Fruit fly (Drosophila melanogaster): ENCODE measurements around the gene rpk.

rpk gene

dm6 chr3R:4664947-4665346 lies 19.2 kb downstream of the rpk start (continued):
- TF ChIP-seq Max (GFP tag; optimal IDR thresholded peaks at IDR 0.05): peak; percentile 89
- no peak for TF ChIP-seq ham (GFP tag; IDR thresholded peaks at IDR 0.05)
- TF ChIP-seq PHDP (tag; optimal IDR thresholded peaks at IDR 0.05): peak; percentile 68
- no peak for TF ChIP-seq Dll (GFP tag; IDR thresholded peaks at IDR 0.05; ENCODE audit: partially characterized antibody)
- TF ChIP-seq ase (GFP tag; IDR thresholded peaks at IDR 0.05): peak; percentile 53; the same call in 1 of the 3 replicates
- peak; percentile 16 for TF ChIP-seq CG8089 (GFP tag; optimal IDR thresholded peaks at IDR 0.05)
- peak; percentile 42 for TF ChIP-seq CG9797 (GFP tag; optimal IDR thresholded peaks at IDR 0.05)
- TF ChIP-seq CG17829 (tag; optimal IDR thresholded peaks at IDR 0.05): peak; percentile 74
- TF ChIP-seq gt (GFP tag; IDR thresholded peaks at IDR 0.05): peak; percentile 33; the same call in 1 of the 2 replicates
- peak; percentile 96 for TF ChIP-seq kni (GFP tag; optimal IDR thresholded peaks at IDR 0.05)
- no peak for TF ChIP-seq odd (GFP tag; optimal IDR thresholded peaks at IDR 0.05)
- no peak for TF ChIP-seq Bgb (GFP tag; IDR thresholded peaks at IDR 0.05; ENCODE audit: partially characterized antibody)
- peak; percentile 76 for TF ChIP-seq CG10147 (GFP tag; optimal IDR thresholded peaks at IDR 0.05)
- no peak for TF ChIP-seq Eip74EF (GFP tag; optimal IDR thresholded peaks at IDR 0.05)
- TF ChIP-seq Abd-B (GFP tag; optimal IDR thresholded peaks at IDR 0.05): no peak
- no peak for TF ChIP-seq CG6272 (GFP tag; IDR thresholded peaks at IDR 0.05)
- TF ChIP-seq CrebB (tag; optimal IDR thresholded peaks at IDR 0.05): no peak
- peak; percentile 66; the same call in 2 of the 3 replicates for TF ChIP-seq CG6175 (GFP tag; IDR thresholded peaks at IDR 0.05)
- no peak for TF ChIP-seq zen2 (GFP tag; IDR thresholded peaks at IDR 0.05; ENCODE audit: partially characterized antibody)
- no peak for TF ChIP-seq CG4404 (GFP tag; IDR thresholded peaks at IDR 0.05)
- peak; percentile 79 for TF ChIP-seq CG9727 (GFP tag; optimal IDR thresholded peaks at IDR 0.05)
- peak; percentile 52; the same call in 1 of the 3 replicates for TF ChIP-seq CG2199 (GFP tag; IDR thresholded peaks at IDR 0.05)
- peak; percentile 71 for TF ChIP-seq crc (GFP tag; optimal IDR thresholded peaks at IDR 0.05)
- TF ChIP-seq hb (GFP tag; IDR thresholded peaks at IDR 0.05; ENCODE audit: partially characterized antibody): no peak
- no peak for TF ChIP-seq CG13894 (tag; optimal IDR thresholded peaks at IDR 0.05)
- peak; percentile 87 for TF ChIP-seq CG18476 (GFP tag; optimal IDR thresholded peaks at IDR 0.05)
- no peak for TF ChIP-seq Deaf1 (tag; optimal IDR thresholded peaks at IDR 0.05)
- TF ChIP-seq CG7271 (tag; optimal IDR thresholded peaks at IDR 0.05): peak; percentile 74
- peak; percentile 49 for TF ChIP-seq sqz (GFP tag; optimal IDR thresholded peaks at IDR 0.05)
- no peak for TF ChIP-seq Hey (tag; optimal IDR thresholded peaks at IDR 0.05)
- peak; percentile 48 for TF ChIP-seq CG34376 (GFP tag; optimal IDR thresholded peaks at IDR 0.05)
- peak; percentile 83 for TF ChIP-seq Fer2 (tag; optimal IDR thresholded peaks at IDR 0.05)
- TF ChIP-seq CG17328 (GFP tag; IDR thresholded peaks at IDR 0.05): no peak
- peak; percentile 75 for TF ChIP-seq schlank (tag; optimal IDR thresholded peaks at IDR 0.05)
- TF ChIP-seq Sox102F (GFP tag; optimal IDR thresholded peaks at IDR 0.05): peak; percentile 29
- no peak for TF ChIP-seq Doc2 (GFP tag; IDR thresholded peaks at IDR 0.05)
- TF ChIP-seq CG12942 (GFP tag; optimal IDR thresholded peaks at IDR 0.05): no peak
- TF ChIP-seq nerfin-2 (GFP tag; IDR thresholded peaks at IDR 0.05; ENCODE audit: partially characterized antibody): no peak
- no peak for TF ChIP-seq Dek (tag; optimal IDR thresholded peaks at IDR 0.05)
- peak; percentile 91 for TF ChIP-seq CG2678 (tag; optimal IDR thresholded peaks at IDR 0.05)
- no peak for TF ChIP-seq tx (GFP tag; optimal IDR thresholded peaks at IDR 0.05)
- TF ChIP-seq fd64A (GFP tag; optimal IDR thresholded peaks at IDR 0.05): peak; percentile 98
- TF ChIP-seq CG18262 (tag; optimal IDR thresholded peaks at IDR 0.05): peak; percentile 91
- peak; percentile 59 for TF ChIP-seq CG9817 (tag; optimal IDR thresholded peaks at IDR 0.05)
- TF ChIP-seq run (tag; optimal IDR thresholded peaks at IDR 0.05): peak; percentile 58
- peak; percentile 67; the same call in 1 of the 2 replicates for TF ChIP-seq E2f1 (GFP tag; IDR thresholded peaks at IDR 0.05)
- no peak for TF ChIP-seq Tbp (GFP tag; optimal IDR thresholded peaks at IDR 0.05)
- TF ChIP-seq CG16863 (GFP tag; optimal IDR thresholded peaks at IDR 0.05): no peak
- TF ChIP-seq da (GFP tag; optimal IDR thresholded peaks at IDR 0.05): no peak
- TF ChIP-seq fu2 (GFP tag; optimal IDR thresholded peaks at IDR 0.05): no peak
